Worm (Caenorhabditis elegans) whole organism, early embryonic: ENCODE results near the gene Y26E6A.2.

Source experiments
- B0310.2 ChIP-seq: sonication (generic microtip); optimal IDR thresholded peaks from 2 replicates; lab custom pipeline; 2016; ENCODE audit warnings: mild to moderate bottlenecking, missing genetic modification characterization, missing compliant biosample characterization
- aly-1 ChIP-seq: sonication (generic microtip); optimal IDR thresholded peaks from 2 replicates; lab custom pipeline; 2016; ENCODE audit warnings: missing genetic modification characterization, missing compliant biosample characterization
- ama-1 ChIP-seq: fragments of 150-350 bp; optimal IDR thresholded peaks from 2 replicates; lab custom pipeline; 2014
- ceh-13 ChIP-seq: fragments of 200-800 bp; sonication (Bioruptor generic); optimal IDR thresholded peaks from 2 replicates; lab custom pipeline; 2018; ENCODE audit warnings: mild to moderate bottlenecking, missing genetic modification characterization, missing compliant biosample characterization
- ceh-36 ChIP-seq: sonication (generic microtip); optimal IDR thresholded peaks from 2 replicates; lab custom pipeline; 2016; ENCODE audit warnings: missing genetic modification characterization, inconsistent platforms, missing compliant biosample characterization
- ets-7 ChIP-seq: sonication (generic microtip); optimal IDR thresholded peaks from 2 replicates; lab custom pipeline; 2016; ENCODE audit warnings: missing genotype, missing genetic modification characterization, missing compliant biosample characterization
- flt-1 ChIP-seq: fragments of 200-800 bp; sonication (Bioruptor generic); IDR thresholded peaks from 2 replicates; pipeline ENCODE4 v1.3.6; 2022; ENCODE audit warnings: missing genetic modification characterization, missing compliant biosample characterization
- hmg-4 ChIP-seq: fragments of 200-800 bp; sonication (Bioruptor generic); optimal IDR thresholded peaks from 2 replicates; lab custom pipeline; 2018; ENCODE audit warnings: mild to moderate bottlenecking, missing genetic modification characterization, missing compliant biosample characterization
- hnd-1 ChIP-seq: sonication (generic microtip); optimal IDR thresholded peaks from 2 replicates; lab custom pipeline; 2016; ENCODE audit warnings: missing genetic modification characterization, missing compliant biosample characterization
- pes-1 ChIP-seq: fragments of 200-800 bp; sonication (Bioruptor generic); IDR thresholded peaks from 2 replicates; pipeline ENCODE4 v1.3.6; 2022; ENCODE audit warnings: missing genetic modification reagents, missing genetic modification characterization, missing compliant biosample characterization
- scrt-1 ChIP-seq: fragments of 200-800 bp; sonication (Bioruptor generic); IDR thresholded peaks from 2 replicates; pipeline ENCODE4 v1.3.6; 2022; ENCODE audit warnings: missing genetic modification characterization, missing compliant biosample characterization
- sea-1 ChIP-seq: fragments of 200-800 bp; sonication (Bioruptor generic); conservative IDR thresholded peaks from 2 replicates; pipeline ENCODE4 v1.3.6; 2022; ENCODE audit warnings: missing genetic modification characterization, missing compliant biosample characterization
- tbx-11 ChIP-seq: fragments of 200-800 bp; sonication (Bioruptor generic); IDR thresholded peaks from 2 replicates; pipeline ENCODE4 v1.3.6; 2022; ENCODE audit warnings: missing genetic modification characterization, missing compliant biosample characterization
- tbx-37 ChIP-seq: fragments of 200-800 bp; sonication (Bioruptor generic); conservative IDR thresholded peaks from 2 replicates; pipeline ENCODE4 v1.3.6; 2022; ENCODE audit warnings: missing genetic modification reagents, missing genetic modification characterization, missing compliant biosample characterization

- TF ChIP-seq aly-1 (tag; lab: Kevin White, UChicago), result no peak
- no peak for TF ChIP-seq tbx-11 (GFP tag; lab: Robert Waterston, UW)
- TF ChIP-seq flt-1 (GFP tag; lab: Robert Waterston, UW), result no peak
- TF ChIP-seq ama-1, result no peak
- no peak for TF ChIP-seq tbx-37 (GFP tag; lab: Robert Waterston, UW)
- no peak for TF ChIP-seq sea-1 (GFP tag; lab: Robert Waterston, UW)
- TF ChIP-seq B0310.2, result no peak
- no peak for TF ChIP-seq hmg-4 (GFP tag; lab: Kevin White, UChicago)
- TF ChIP-seq scrt-1, result no peak
- TF ChIP-seq pes-1 (GFP tag; lab: Robert Waterston, UW), result no peak
- TF ChIP-seq ets-7 (tag; lab: Kevin White, UChicago), result no peak
- TF ChIP-seq ceh-13 (GFP tag; lab: Kevin White, UChicago), result no peak
- TF ChIP-seq hnd-1 (tag; lab: Kevin White, UChicago), result no peak
- TF ChIP-seq ceh-36 (tag; lab: Kevin White, UChicago), result no peak
Observed at ce11 chrX:13928532-13928931, 14.3 kb upstream of the Y26E6A.2 start.
